Worm (Caenorhabditis elegans) whole organism, mixed stage, embryonic: ENCODE results near the gene C18E9.5.

Experiments used
- bed-3 ChIP-seq: fragments of 200-800 bp; sonication (Bioruptor generic); optimal IDR thresholded peaks from 3 replicates; lab custom pipeline; 2018; ENCODE audit warnings: mild to moderate bottlenecking, missing genetic modification characterization, moderate library complexity, missing compliant biosample characterization
- drap-1 ChIP-seq: fragments of 200-800 bp; sonication (Bioruptor generic); optimal IDR thresholded peaks from 3 replicates; lab custom pipeline; 2018; ENCODE audit warnings: mild to moderate bottlenecking, missing genetic modification characterization, missing compliant biosample characterization
- elt-1 ChIP-seq: sonication (generic microtip); optimal IDR thresholded peaks from 2 replicates; lab custom pipeline; 2017; ENCODE audit warnings: missing genetic modification characterization, mild to moderate bottlenecking, missing compliant biosample characterization, antibody characterized with exemption, moderate library complexity, borderline replicate concordance; ENCODE audit not compliant: insufficient read depth
- lsy-2 ChIP-seq: fragments of 150-350 bp; optimal IDR thresholded peaks from 2 replicates; lab custom pipeline; 2014; ENCODE audit warnings: missing biosample characterization, missing genetic modification characterization
- nhr-12 ChIP-seq: fragments of 150-350 bp; optimal IDR thresholded peaks from 2 replicates; lab custom pipeline; 2014; ENCODE audit warnings: missing biosample characterization, missing genetic modification characterization
- nhr-237 ChIP-seq: fragments of 150-350 bp; optimal IDR thresholded peaks from 2 replicates; lab custom pipeline; 2014; ENCODE audit warnings: missing biosample characterization, missing genetic modification characterization
- nhr-76 ChIP-seq: sonication (generic microtip); optimal IDR thresholded peaks from 2 replicates; lab custom pipeline; 2017; ENCODE audit warnings: missing biosample characterization, missing genetic modification characterization
- snpc-4 ChIP-seq: fragments of 150-350 bp; optimal IDR thresholded peaks from 2 replicates; lab custom pipeline; 2014; ENCODE audit warnings: missing biosample characterization, missing genetic modification characterization
- unc-62 ChIP-seq: fragments of 150-350 bp; optimal IDR thresholded peaks from 2 replicates; lab custom pipeline; 2014; ENCODE audit warnings: missing biosample characterization, missing genetic modification reagents, missing genetic modification characterization
- zip-8 ChIP-seq: fragments of 150-350 bp; optimal IDR thresholded peaks from 2 replicates; lab custom pipeline; 2014; ENCODE audit warnings: missing biosample characterization, missing genetic modification characterization
- ztf-11 ChIP-seq: fragments of 150-350 bp; optimal IDR thresholded peaks from 2 replicates; lab custom pipeline; 2014; ENCODE audit warnings: missing biosample characterization, missing genetic modification characterization

DNA sequence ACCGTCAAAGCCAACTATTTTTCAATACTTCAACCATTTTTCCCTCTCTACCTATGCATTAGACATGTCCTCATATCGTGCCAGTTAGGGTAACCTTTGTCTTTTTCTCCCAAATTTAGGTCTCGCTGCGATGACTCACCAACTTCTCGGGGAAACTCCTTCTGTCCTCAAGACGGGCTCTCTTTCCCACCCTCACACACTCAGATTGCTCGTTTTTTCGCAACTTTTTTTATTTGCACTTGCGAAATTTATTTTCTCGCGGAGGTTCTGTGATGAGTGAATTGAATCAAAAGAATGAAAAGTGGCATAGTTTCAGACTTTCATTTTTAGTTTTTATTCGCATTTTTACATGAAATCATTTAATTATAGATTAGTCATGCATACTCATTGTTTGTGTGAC is 49.5 kb upstream of the C18E9.5 start:
- TF ChIP-seq nhr-12 (no peak), unc-62 (GFP tag; lab: Kevin White, UChicago) (no peak), nhr-237 (tag; lab: Kevin White, UChicago) (no peak), drap-1 (GFP tag; lab: Kevin White, UChicago) (no peak), snpc-4 (tag; lab: Kevin White, UChicago) (no peak), elt-1 (tag; lab: Kevin White, UChicago) (no peak), zip-8 (tag; lab: Kevin White, UChicago) (no peak), lsy-2 (tag; lab: Kevin White, UChicago) (no peak), bed-3 (no peak), ztf-11 (tag; lab: Kevin White, UChicago) (no peak), nhr-76 (no peak)
